Fruit fly (Drosophila melanogaster) whole organism, embryonic: ENCODE data around the gene Cyp4ac3.

Experiments
- Atf6 ChIP-seq: fragments of 200-800 bp; sonication (Bioruptor generic); IDR thresholded peaks from 2 replicates; pipeline ENCODE4 v1.3.6; 2022; ENCODE audit warnings: missing biosample characterization, missing genetic modification characterization
- Bgb ChIP-seq: fragments of 200-800 bp; sonication (Bioruptor generic); IDR thresholded peaks from 2 replicates; pipeline ENCODE4 v1.3.6; 2022; ENCODE audit warnings: missing biosample characterization, missing genetic modification characterization; ENCODE audit not compliant: partially characterized antibody
- CG10267 ChIP-seq: fragments of 200-800 bp; sonication (Bioruptor generic); optimal IDR thresholded peaks from 2 replicates; lab custom pipeline; 2018; ENCODE audit warnings: missing biosample characterization, mild to moderate bottlenecking, missing genetic modification characterization, moderate library complexity
- CG11504 ChIP-seq: fragments of 200-800 bp; sonication (Bioruptor generic); optimal IDR thresholded peaks from 3 replicates; lab custom pipeline; 2019; ENCODE audit warnings: missing biosample characterization, mild to moderate bottlenecking, missing genetic modification characterization, moderate library complexity
- CG12391 ChIP-seq: fragments of 200-800 bp; sonication (Bioruptor generic); optimal IDR thresholded peaks from 3 replicates; lab custom pipeline; 2018; ENCODE audit warnings: missing biosample characterization, mild to moderate bottlenecking, missing genetic modification characterization, moderate library complexity
- CG13424 ChIP-seq: fragments of 200-800 bp; sonication (Bioruptor generic); optimal IDR thresholded peaks from 2 replicates; lab custom pipeline; 2019; ENCODE audit warnings: missing biosample characterization, mild to moderate bottlenecking, missing genetic modification characterization, moderate library complexity
- CG14014 ChIP-seq: fragments of 200-800 bp; sonication (Bioruptor generic); IDR thresholded peaks from 2 replicates; pipeline ENCODE4 v1.3.6; 2022; ENCODE audit warnings: missing biosample characterization, missing genetic modification characterization
- CG15269 ChIP-seq: fragments of 200-800 bp; sonication (Bioruptor generic); optimal IDR thresholded peaks from 2 replicates; lab custom pipeline; 2018; ENCODE audit warnings: missing biosample characterization, mild to moderate bottlenecking, missing genetic modification characterization, moderate library complexity
- CG1529 ChIP-seq: fragments of 200-800 bp; sonication (Bioruptor generic); optimal IDR thresholded peaks from 3 replicates; lab custom pipeline; 2018; ENCODE audit warnings: missing biosample characterization, missing genetic modification characterization
- CG17612 ChIP-seq: fragments of 200-800 bp; sonication (Bioruptor generic); IDR thresholded peaks from 2 replicates; pipeline ENCODE4 v1.3.6; 2022; ENCODE audit warnings: missing biosample characterization, missing genetic modification characterization
- CG18262 ChIP-seq: fragments of 200-800 bp; optimal IDR thresholded peaks from 3 replicates; lab custom pipeline; 2019; ENCODE audit warnings: missing biosample characterization, mild to moderate bottlenecking, missing genetic modification characterization, moderate library complexity
- CG2202 ChIP-seq: fragments of 200-800 bp; sonication (Bioruptor generic); optimal IDR thresholded peaks from 2 replicates; lab custom pipeline; 2018; ENCODE audit warnings: missing biosample characterization, mild to moderate bottlenecking, missing genetic modification characterization
- CG32532 ChIP-seq: fragments of 200-800 bp; sonication (Bioruptor generic); IDR thresholded peaks from 2 replicates; pipeline ENCODE4 v1.3.6; 2022; ENCODE audit warnings: missing biosample characterization, missing genetic modification characterization
- CG4424 ChIP-seq: fragments of 200-800 bp; sonication (Bioruptor generic); optimal IDR thresholded peaks from 3 replicates; lab custom pipeline; 2016; ENCODE audit warnings: missing biosample characterization, missing genetic modification characterization
- CG6175 ChIP-seq: fragments of 200-800 bp; sonication (Bioruptor generic); IDR thresholded peaks from 3 replicates; pipeline ENCODE4 v1.3.6; 2022; ENCODE audit warnings: missing biosample characterization, missing genetic modification characterization
- CG6254 ChIP-seq: fragments of 200-800 bp; sonication (Bioruptor generic); optimal IDR thresholded peaks from 3 replicates; lab custom pipeline; 2017; ENCODE audit warnings: mild to moderate bottlenecking, missing biosample characterization, missing genetic modification reagents, missing genetic modification characterization
- CG6689 ChIP-seq: fragments of 200-800 bp; sonication (Bioruptor generic); IDR thresholded peaks from 2 replicates; pipeline ENCODE4 v1.3.6; 2022; ENCODE audit warnings: missing biosample characterization, missing genetic modification characterization
- CG6813 ChIP-seq: fragments of 200-800 bp; sonication (Bioruptor generic); optimal IDR thresholded peaks from 2 replicates; lab custom pipeline; 2017; ENCODE audit warnings: missing biosample characterization, missing genetic modification characterization, mild to moderate bottlenecking, moderate library complexity, missing genetic modification reagents
- CG7839 ChIP-seq: fragments of 200-800 bp; sonication (Bioruptor generic); optimal IDR thresholded peaks from 3 replicates; lab custom pipeline; 2018; ENCODE audit warnings: missing biosample characterization, mild to moderate bottlenecking, missing genetic modification characterization, moderate library complexity
- CoRest ChIP-seq: fragments of 200-800 bp; sonication (Bioruptor generic); optimal IDR thresholded peaks from 3 replicates; lab custom pipeline; 2018; ENCODE audit warnings: missing biosample characterization, mild to moderate bottlenecking, missing genetic modification characterization, moderate library complexity
- D ChIP-seq, 2 experiments: fragments of 200-800 bp in 1 of 2; fragments of >200 bp in 1 of 2; sonication (Bioruptor generic) in 1 of 2; optimal IDR thresholded peaks; 2 replicates in 1 of 2; 3 replicates in 1 of 2; lab custom pipeline; 2017; ENCODE audit warnings: mild to moderate bottlenecking in 1 of 2, missing biosample characterization in 1 of 2, missing genetic modification characterization in 1 of 2, missing genetic modification reagents in 1 of 2
- Eip74EF ChIP-seq, 2 experiments: fragments of 200-800 bp in 1 of 2; fragments of >200 bp in 1 of 2; sonication (Bioruptor generic) in 1 of 2; optimal IDR thresholded peaks; 2 replicates each; lab custom pipeline; 2017 to 2019; ENCODE audit warnings: missing biosample characterization in 2 of 2, missing genetic modification characterization in 2 of 2, mild to moderate bottlenecking in 1 of 2, moderate library complexity in 1 of 2
- Hr3 ChIP-seq: fragments of 200-800 bp; sonication (Bioruptor generic); optimal IDR thresholded peaks from 3 replicates; lab custom pipeline; 2016; ENCODE audit warnings: missing biosample characterization, missing genetic modification characterization
- Med ChIP-seq: fragments of 200-800 bp; sonication (Bioruptor generic); peaks from one replicate; lab custom pipeline; 2016; ENCODE audit warnings: missing biosample characterization, missing genetic modification characterization, mild to moderate bottlenecking, inconsistent platforms, moderate library complexity
- Oli ChIP-seq: fragments of 200-800 bp; sonication (Bioruptor generic); optimal IDR thresholded peaks from 2 replicates; lab custom pipeline; 2018; ENCODE audit warnings: missing biosample characterization, mild to moderate bottlenecking, missing genetic modification characterization, moderate library complexity
- Side ChIP-seq: fragments of 200-800 bp; sonication (Bioruptor generic); optimal IDR thresholded peaks from 2 replicates; lab custom pipeline; 2016; ENCODE audit warnings: missing biosample characterization, missing genetic modification characterization
- Sox100B ChIP-seq: fragments of 200-800 bp; sonication (Bioruptor generic); optimal IDR thresholded peaks from 3 replicates; lab custom pipeline; 2018; ENCODE audit warnings: missing biosample characterization, mild to moderate bottlenecking, missing genetic modification characterization
- Ssrp ChIP-seq: fragments of 200-800 bp; sonication (Bioruptor generic); optimal IDR thresholded peaks from 2 replicates; lab custom pipeline; 2018; ENCODE audit warnings: missing biosample characterization, mild to moderate bottlenecking, missing genetic modification characterization, moderate library complexity
- Xrp1 ChIP-seq: fragments of 200-800 bp; sonication (Bioruptor generic); IDR thresholded peaks from 2 replicates; pipeline ENCODE4 v1.3.6; 2022; ENCODE audit warnings: missing biosample characterization, missing genetic modification characterization
- ac ChIP-seq: fragments of 200-800 bp; sonication (Bioruptor generic); optimal IDR thresholded peaks from 3 replicates; lab custom pipeline; 2017; ENCODE audit warnings: missing biosample characterization, mild to moderate bottlenecking, missing genetic modification characterization
- amos ChIP-seq: fragments of 200-800 bp; sonication (Bioruptor generic); IDR thresholded peaks from 2 replicates; pipeline ENCODE4 v1.3.6; 2022; ENCODE audit warnings: missing biosample characterization, missing genetic modification characterization; ENCODE audit not compliant: partially characterized antibody
- az2 ChIP-seq: fragments of 200-800 bp; sonication (Bioruptor generic); optimal IDR thresholded peaks from 3 replicates; lab custom pipeline; 2016; ENCODE audit warnings: missing biosample characterization, missing genetic modification characterization
- cg ChIP-seq: fragments of 200-800 bp; sonication (Bioruptor generic); optimal IDR thresholded peaks from 3 replicates; lab custom pipeline; 2019; ENCODE audit warnings: missing biosample characterization, mild to moderate bottlenecking, missing genetic modification characterization, moderate library complexity
- chif ChIP-seq, 2 experiments: fragments of 200-800 bp; sonication (Bioruptor generic); optimal IDR thresholded peaks; 3 replicates each; lab custom pipeline; 2016; ENCODE audit warnings: missing biosample characterization in 2 of 2, missing genetic modification characterization in 2 of 2
- chinmo ChIP-seq: fragments of 200-800 bp; sonication (Bioruptor generic); IDR thresholded peaks from 4 replicates; pipeline ENCODE4 v1.3.6; 2022; ENCODE audit warnings: missing biosample characterization, missing genetic modification characterization; ENCODE audit not compliant: partially characterized antibody
- croc ChIP-seq: fragments of 200-800 bp; sonication (Bioruptor generic); conservative IDR thresholded peaks from 3 replicates; pipeline ENCODE4 v1.3.6; 2022; ENCODE audit warnings: missing biosample characterization, missing genetic modification characterization
- cwo ChIP-seq: fragments of 200-800 bp; sonication (Bioruptor generic); optimal IDR thresholded peaks from 3 replicates; lab custom pipeline; 2017; ENCODE audit warnings: missing biosample characterization, missing genetic modification characterization, mild to moderate bottlenecking, moderate library complexity, missing genetic modification reagents
- dpn ChIP-seq, 2 experiments: fragments of 200-800 bp; sonication (Bioruptor generic); optimal IDR thresholded peaks; 3 replicates each; lab custom pipeline; 2016; ENCODE audit warnings: missing biosample characterization in 2 of 2, missing genetic modification characterization in 2 of 2
- gem ChIP-seq: fragments of 200-800 bp; sonication (Bioruptor generic); optimal IDR thresholded peaks from 2 replicates; lab custom pipeline; 2019; ENCODE audit warnings: missing biosample characterization, mild to moderate bottlenecking, missing genetic modification characterization, moderate library complexity
- grau ChIP-seq: fragments of 200-800 bp; optimal IDR thresholded peaks from 3 replicates; lab custom pipeline; 2019; ENCODE audit warnings: missing biosample characterization, mild to moderate bottlenecking, missing genetic modification characterization, moderate library complexity
- gsb ChIP-seq: fragments of 200-800 bp; sonication (Bioruptor generic); IDR thresholded peaks from 2 replicates; pipeline ENCODE4 v1.3.6; 2022; ENCODE audit warnings: missing biosample characterization, missing genetic modification characterization
- lola ChIP-seq, 3 experiments: fragments of >200 bp in 2 of 3; fragments of 200-800 bp in 1 of 3; sonication (Bioruptor generic) in 1 of 3; optimal IDR thresholded peaks; 2 replicates each; lab custom pipeline; 2017 to 2019; ENCODE audit warnings: missing biosample characterization in 3 of 3, missing genetic modification characterization in 3 of 3, mild to moderate bottlenecking in 1 of 3, moderate library complexity in 1 of 3
- nmo ChIP-seq: fragments of 200-800 bp; sonication (Bioruptor generic); optimal IDR thresholded peaks from 2 replicates; lab custom pipeline; 2018; ENCODE audit warnings: missing biosample characterization, mild to moderate bottlenecking, missing genetic modification characterization, moderate library complexity
- nom ChIP-seq: fragments of 200-800 bp; sonication (Bioruptor generic); optimal IDR thresholded peaks from 2 replicates; lab custom pipeline; 2017; ENCODE audit warnings: missing biosample characterization, missing genetic modification characterization, mild to moderate bottlenecking, moderate library complexity, missing genetic modification reagents
- p53 ChIP-seq: fragments of 200-800 bp; sonication (Bioruptor generic); optimal IDR thresholded peaks from 2 replicates; lab custom pipeline; 2016; ENCODE audit warnings: missing biosample characterization, missing genetic modification characterization
- seq ChIP-seq: fragments of 200-800 bp; sonication (Bioruptor generic); IDR thresholded peaks from 2 replicates; pipeline ENCODE4 v1.3.6; 2022; ENCODE audit warnings: missing biosample characterization, missing genetic modification characterization
- unpg ChIP-seq: fragments of 200-800 bp; sonication (Bioruptor generic); optimal IDR thresholded peaks from 3 replicates; lab custom pipeline; 2018; ENCODE audit warnings: missing biosample characterization, mild to moderate bottlenecking, missing genetic modification characterization, moderate library complexity

The Cyp4ac3 gene

dm6 chr2L:5296672-5297288 is 28.5 kb downstream of the Cyp4ac3 start (continued):
- TF ChIP-seq CG10267 (tag; lab: Kevin White, UChicago) (peak; percentile 30), CG6254 (GFP tag; lab: Kevin White, UChicago) (peak; percentile 18), Oli (tag; lab: Kevin White, UChicago) (peak; percentile 52), Atf6 (GFP tag; lab: Robert Waterston, UW) (no peak), CG15269 (tag; lab: Kevin White, UChicago) (no peak), az2 (GFP tag; lab: Kevin White, UChicago) (peak; percentile 50), amos (GFP tag; lab: Robert Waterston, UW) (no peak), CG11504 (tag; lab: Kevin White, UChicago) (peak; percentile 29), nmo (GFP tag; lab: Kevin White, UChicago) (peak; percentile 59), ac (GFP tag; lab: Kevin White, UChicago) (no peak), Hr3 (GFP tag; lab: Kevin White, UChicago) (no peak), grau (tag; lab: Kevin White, UChicago) (peak; percentile 21), CG12391 (peak; percentile 6), CoRest (tag; lab: Kevin White, UChicago) (peak; percentile 35), chinmo (GFP tag; lab: Robert Waterston, UW) (peak; percentile 85; the same call in 2 of the 4 replicates), lola (GFP tag; optimal IDR thresholded peaks at IDR 0.05; lab: Kevin White, UChicago) (peak in 1 of 3 experiments; percentile 61), Bgb (GFP tag; lab: Robert Waterston, UW) (peak; percentile 26; the same call in 1 of the 2 replicates), CG6689 (GFP tag; lab: Robert Waterston, UW) (no peak), unpg (peak; percentile 11), Side (GFP tag; lab: Kevin White, UChicago) (no peak), cg (peak; percentile 8), Ssrp (tag; lab: Kevin White, UChicago) (peak; percentile 42), Xrp1 (GFP tag; lab: Robert Waterston, UW) (peak; percentile 36; the same call in 1 of the 2 replicates), CG6813 (no peak), nom (GFP tag; lab: Kevin White, UChicago) (peak; percentile 79), CG14014 (GFP tag; lab: Robert Waterston, UW) (no peak), Med (peak; percentile 46), CG7839 (tag; lab: Kevin White, UChicago) (peak; percentile 39), CG17612 (GFP tag; lab: Robert Waterston, UW) (no peak), chif (GFP tag; optimal IDR thresholded peaks at IDR 0.05; lab: Kevin White, UChicago) (peak in 1 of 2 experiments; percentile 9), gem (peak; percentile 57), Eip74EF (GFP tag; optimal IDR thresholded peaks at IDR 0.05; lab: Kevin White, UChicago) (no peak), p53 (GFP tag; lab: Kevin White, UChicago) (no peak), dpn (GFP tag; optimal IDR thresholded peaks at IDR 0.05; lab: Kevin White, UChicago) (no peak), CG2202 (tag; lab: Kevin White, UChicago) (peak; percentile 42), seq (GFP tag; lab: Robert Waterston, UW) (no peak), cwo (GFP tag; lab: Kevin White, UChicago) (no peak), CG32532 (GFP tag; lab: Robert Waterston, UW) (0 out of 2 replicates have a peak, but pooled peaks have one; percentile 23), CG13424 (tag; lab: Kevin White, UChicago) (peak; percentile 11), croc (GFP tag; lab: Robert Waterston, UW) (peak; percentile 23; the same call in 2 of the 3 replicates), CG6175 (GFP tag; lab: Robert Waterston, UW) (peak; percentile 96), gsb (no peak), D (optimal IDR thresholded peaks at IDR 0.05; lab: Kevin White, UChicago) (no peak), D (GFP tag; optimal IDR thresholded peaks at IDR 0.05; lab: Kevin White, UChicago) (peak; percentile 43), CG1529 (GFP tag; lab: Kevin White, UChicago) (peak; percentile 40), CG4424 (GFP tag; lab: Kevin White, UChicago) (peak; percentile 53), CG18262 (tag; lab: Kevin White, UChicago) (peak; percentile 72), Sox100B (peak; percentile 11)
